Worm (Caenorhabditis elegans) whole organism, mixed stage, embryonic: Measurements from ENCODE around the gene F22H10.11.

Experiments
- M03D4.4 ChIP-seq: sonication (generic microtip); optimal IDR thresholded peaks from 2 replicates; lab custom pipeline; 2017; ENCODE audit warnings: mild to moderate bottlenecking, missing genetic modification characterization, missing compliant biosample characterization
- bed-3 ChIP-seq: fragments of 200-800 bp; sonication (Bioruptor generic); optimal IDR thresholded peaks from 3 replicates; lab custom pipeline; 2018; ENCODE audit warnings: mild to moderate bottlenecking, missing genetic modification characterization, moderate library complexity, missing compliant biosample characterization
- blmp-1 ChIP-seq: fragments of 150-350 bp; optimal IDR thresholded peaks from 2 replicates; lab custom pipeline; 2014; ENCODE audit warnings: missing biosample characterization, missing genetic modification characterization
- ceh-39 ChIP-seq: fragments of 150-350 bp; optimal IDR thresholded peaks from 2 replicates; lab custom pipeline; 2014; ENCODE audit warnings: missing biosample characterization, missing genetic modification characterization
- ceh-43 ChIP-seq: fragments of 200-800 bp; sonication (Bioruptor generic); optimal IDR thresholded peaks from 2 replicates; lab custom pipeline; 2018; ENCODE audit warnings: mild to moderate bottlenecking, missing genetic modification characterization, moderate library complexity, missing compliant biosample characterization
- ceh-83 ChIP-seq: fragments of 200-800 bp; sonication (Bioruptor generic); optimal IDR thresholded peaks from 2 replicates; lab custom pipeline; 2018; ENCODE audit warnings: mild to moderate bottlenecking, missing genetic modification characterization, missing compliant biosample characterization
- ces-1 ChIP-seq: fragments of 150-350 bp; optimal IDR thresholded peaks from 2 replicates; lab custom pipeline; 2014; ENCODE audit warnings: missing biosample characterization, missing genetic modification reagents, missing genetic modification characterization
- cnd-1 ChIP-seq: fragments of 200-800 bp; sonication (Bioruptor generic); optimal IDR thresholded peaks from 2 replicates; lab custom pipeline; 2018; ENCODE audit warnings: mild to moderate bottlenecking, missing genetic modification characterization, missing compliant biosample characterization
- drap-1 ChIP-seq: fragments of 200-800 bp; sonication (Bioruptor generic); optimal IDR thresholded peaks from 3 replicates; lab custom pipeline; 2018; ENCODE audit warnings: mild to moderate bottlenecking, missing genetic modification characterization, missing compliant biosample characterization
- elt-1 ChIP-seq: sonication (generic microtip); optimal IDR thresholded peaks from 2 replicates; lab custom pipeline; 2017; ENCODE audit warnings: missing genetic modification characterization, mild to moderate bottlenecking, missing compliant biosample characterization, antibody characterized with exemption, moderate library complexity, borderline replicate concordance; ENCODE audit not compliant: insufficient read depth
- flh-1 ChIP-seq: fragments of 200-800 bp; sonication (Bioruptor generic); optimal IDR thresholded peaks from 2 replicates; lab custom pipeline; 2018; ENCODE audit warnings: mild to moderate bottlenecking, missing genetic modification characterization, moderate library complexity, missing compliant biosample characterization
- ham-2 ChIP-seq: fragments of 200-800 bp; sonication (Bioruptor generic); optimal IDR thresholded peaks from 2 replicates; lab custom pipeline; 2018; ENCODE audit warnings: mild to moderate bottlenecking, missing genetic modification characterization, missing compliant biosample characterization
- hlh-1 ChIP-seq: fragments of 150-350 bp; optimal IDR thresholded peaks from 2 replicates; lab custom pipeline; 2014; ENCODE audit warnings: missing biosample characterization, missing genetic modification reagents, missing genetic modification characterization
- lin-13 ChIP-seq: fragments of 150-350 bp; optimal IDR thresholded peaks from 2 replicates; lab custom pipeline; 2014; ENCODE audit warnings: missing biosample characterization, missing genetic modification characterization
- lin-32 ChIP-seq: fragments of 200-800 bp; sonication (Bioruptor generic); optimal IDR thresholded peaks from 2 replicates; lab custom pipeline; 2018; ENCODE audit warnings: mild to moderate bottlenecking, missing genetic modification characterization, missing compliant biosample characterization
- lsy-2 ChIP-seq: fragments of 150-350 bp; optimal IDR thresholded peaks from 2 replicates; lab custom pipeline; 2014; ENCODE audit warnings: missing biosample characterization, missing genetic modification characterization
- mab-5 ChIP-seq: fragments of 150-350 bp; optimal IDR thresholded peaks from 2 replicates; lab custom pipeline; 2014; ENCODE audit warnings: missing biosample characterization, missing genetic modification characterization
- mep-1 ChIP-seq: fragments of 150-350 bp; optimal IDR thresholded peaks from 2 replicates; lab custom pipeline; 2017; ENCODE audit warnings: missing biosample characterization, missing genetic modification reagents, missing genetic modification characterization, inconsistent platforms
- mls-2 ChIP-seq: sonication (generic microtip); optimal IDR thresholded peaks from 2 replicates; lab custom pipeline; 2016; ENCODE audit warnings: mild to moderate bottlenecking, missing genetic modification characterization, moderate library complexity, missing compliant biosample characterization
- nhr-2 ChIP-seq: fragments of 150-350 bp; optimal IDR thresholded peaks from 2 replicates; lab custom pipeline; 2014; ENCODE audit warnings: missing biosample characterization, missing genetic modification characterization
- nhr-237 ChIP-seq: fragments of 150-350 bp; optimal IDR thresholded peaks from 2 replicates; lab custom pipeline; 2014; ENCODE audit warnings: missing biosample characterization, missing genetic modification characterization
- nhr-28 ChIP-seq: fragments of 150-350 bp; optimal IDR thresholded peaks from 2 replicates; lab custom pipeline; 2014; ENCODE audit warnings: missing biosample characterization, missing genetic modification characterization
- nhr-76 ChIP-seq: sonication (generic microtip); optimal IDR thresholded peaks from 2 replicates; lab custom pipeline; 2017; ENCODE audit warnings: missing biosample characterization, missing genetic modification characterization
- pha-4 ChIP-seq: fragments of 150-350 bp; optimal IDR thresholded peaks from 2 replicates; lab custom pipeline; 2018; ENCODE audit warnings: missing biosample characterization, missing genetic modification reagents, missing genetic modification characterization
- sem-2 ChIP-seq: fragments of 200-800 bp; sonication (Bioruptor generic); optimal IDR thresholded peaks from 2 replicates; lab custom pipeline; 2018; ENCODE audit warnings: mild to moderate bottlenecking, missing genetic modification characterization, missing compliant biosample characterization
- snpc-4 ChIP-seq: fragments of 150-350 bp; optimal IDR thresholded peaks from 2 replicates; lab custom pipeline; 2014; ENCODE audit warnings: missing biosample characterization, missing genetic modification characterization
- tbx-8 ChIP-seq: fragments of 200-800 bp; sonication (Bioruptor generic); optimal IDR thresholded peaks from 2 replicates; lab custom pipeline; 2018; ENCODE audit warnings: mild to moderate bottlenecking, missing genetic modification characterization, moderate library complexity, missing compliant biosample characterization
- unc-120 ChIP-seq: sonication (generic microtip); optimal IDR thresholded peaks from 2 replicates; lab custom pipeline; 2017; ENCODE audit warnings: missing genetic modification characterization, missing compliant biosample characterization; ENCODE audit not compliant: poor library complexity, severe bottlenecking
- unc-39 ChIP-seq: fragments of 150-350 bp; optimal IDR thresholded peaks from 2 replicates; lab custom pipeline; 2014; ENCODE audit warnings: missing biosample characterization, missing genetic modification characterization
- unc-62 ChIP-seq: fragments of 150-350 bp; optimal IDR thresholded peaks from 2 replicates; lab custom pipeline; 2014; ENCODE audit warnings: missing biosample characterization, missing genetic modification reagents, missing genetic modification characterization
- ztf-11 ChIP-seq: fragments of 150-350 bp; optimal IDR thresholded peaks from 2 replicates; lab custom pipeline; 2014; ENCODE audit warnings: missing biosample characterization, missing genetic modification characterization

Gene F22H10.11

DNA sequence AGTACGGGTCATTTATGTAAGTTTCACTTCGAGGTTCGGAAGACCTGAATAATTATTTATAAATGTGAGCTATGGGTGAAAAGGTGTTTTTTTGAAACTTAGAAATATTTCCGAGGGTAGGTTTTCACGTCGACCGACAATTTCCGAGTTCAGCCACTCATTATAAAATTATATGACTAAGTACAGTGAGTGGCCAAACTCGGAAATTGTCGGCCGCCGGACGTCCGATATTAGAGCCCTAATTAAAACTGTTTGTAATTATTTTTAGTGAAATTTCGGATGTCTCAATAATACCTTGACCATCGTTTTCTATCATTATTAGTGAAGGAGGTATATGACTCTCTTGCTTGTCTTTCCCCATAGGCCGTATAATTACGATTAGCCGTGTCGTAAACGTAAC, 20.3 kb downstream of the F22H10.11 start:
- TF ChIP-seq hlh-1 (tag; lab: Kevin White, UChicago) (no peak), elt-1 (tag; lab: Kevin White, UChicago) (no peak), ceh-43 (GFP tag; lab: Kevin White, UChicago) (no peak), M03D4.4 (tag; lab: Kevin White, UChicago) (no peak), lin-13 (no peak), nhr-237 (no peak)
- TF ChIP-seq, all 35 proteins: peak for 0

DNA sequence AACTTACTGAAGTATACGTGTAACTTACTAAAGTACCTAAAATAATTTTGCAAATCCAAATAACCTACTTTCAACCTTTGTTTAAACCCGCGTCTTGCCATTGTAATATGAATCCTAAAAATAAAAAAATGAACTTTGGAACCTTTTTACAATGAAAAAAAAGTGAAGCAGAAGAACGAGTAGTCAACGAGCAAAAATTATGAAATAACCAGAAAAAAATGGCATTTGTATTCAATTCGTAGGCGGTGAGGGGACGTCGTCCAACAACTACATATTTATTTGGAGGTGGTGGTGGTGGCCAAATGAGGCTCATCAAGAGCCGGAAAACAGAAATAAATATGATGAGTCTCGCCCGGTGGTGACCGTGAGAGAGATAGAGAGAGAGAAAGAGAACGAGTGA, 25.1 kb downstream of the F22H10.11 start, which contains the start of gene F43B10.1:
TSS of gene F43B10.1 (minus strand) at position 101 of the 400 bp plus-strand sequence.
- TF ChIP-seq unc-120 (no peak), bed-3 (no peak), mep-1 (tag; lab: Kevin White, UChicago) (no peak), hlh-1 (tag; lab: Kevin White, UChicago) (no peak), nhr-28 (tag; lab: Kevin White, UChicago) (no peak), nhr-2 (tag; lab: Kevin White, UChicago) (no peak), ztf-11 (tag; lab: Kevin White, UChicago) (no peak)
- TF ChIP-seq, all 35 proteins: peak for 0

ce11 chrX:16660268-16660667, 27.6 kb downstream of the F22H10.11 start:
- TF ChIP-seq cnd-1 (tag; lab: Kevin White, UChicago) (no peak), nhr-28 (tag; lab: Kevin White, UChicago) (no peak), sem-2 (GFP tag; lab: Kevin White, UChicago) (no peak), ztf-11 (tag; lab: Kevin White, UChicago) (no peak), nhr-76 (tag; lab: Kevin White, UChicago) (no peak), ces-1 (GFP tag; lab: Kevin White, UChicago) (peak; percentile 60), tbx-8 (GFP tag; lab: Kevin White, UChicago) (no peak)
- TF ChIP-seq, all 35 proteins: peak for 1

DNA sequence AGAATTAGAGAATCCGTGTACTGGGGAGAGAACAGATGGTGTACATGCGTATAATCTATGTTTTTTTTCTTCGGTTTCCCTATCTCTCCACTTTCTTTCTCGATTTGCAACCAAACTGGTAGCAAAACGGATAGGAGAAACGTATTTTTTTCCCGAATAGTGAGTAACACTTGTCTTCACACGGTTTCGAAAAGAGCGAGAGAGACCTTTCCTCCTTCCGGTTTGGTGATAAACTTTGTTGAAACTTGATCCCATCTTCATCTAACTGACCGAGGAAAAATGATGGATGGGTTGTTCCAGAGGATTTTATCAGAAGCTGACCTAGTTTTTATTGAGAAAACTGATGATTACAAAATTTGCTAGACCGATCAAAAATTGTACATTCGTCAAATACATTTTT, 29.5 kb downstream of the F22H10.11 start:
- TF ChIP-seq lsy-2 (no peak), nhr-28 (tag; lab: Kevin White, UChicago) (no peak), ces-1 (GFP tag; lab: Kevin White, UChicago) (no peak), ztf-11 (tag; lab: Kevin White, UChicago) (no peak), M03D4.4 (tag; lab: Kevin White, UChicago) (no peak), ceh-83 (GFP tag; lab: Kevin White, UChicago) (no peak), nhr-76 (tag; lab: Kevin White, UChicago) (no peak), tbx-8 (GFP tag; lab: Kevin White, UChicago) (no peak), mab-5 (tag; lab: Kevin White, UChicago) (no peak), blmp-1 (tag; lab: Kevin White, UChicago) (no peak), ham-2 (GFP tag; lab: Kevin White, UChicago) (no peak), unc-120 (no peak), elt-1 (tag; lab: Kevin White, UChicago) (no peak), cnd-1 (tag; lab: Kevin White, UChicago) (no peak), unc-39 (tag; lab: Kevin White, UChicago) (no peak), nhr-2 (tag; lab: Kevin White, UChicago) (no peak), snpc-4 (no peak), ceh-43 (GFP tag; lab: Kevin White, UChicago) (no peak), sem-2 (GFP tag; lab: Kevin White, UChicago) (no peak), nhr-237 (no peak)
- TF ChIP-seq, all 35 proteins: peak for 0

ce11 chrX:16655283-16655682, 32.6 kb downstream of the F22H10.11 start:
- no peak for TF ChIP-seq mep-1 (tag; lab: Kevin White, UChicago)
- TF ChIP-seq lin-32: no peak
- TF ChIP-seq unc-120: peak; percentile 69
- TF ChIP-seq tbx-8 (GFP tag; lab: Kevin White, UChicago): no peak
- no peak for TF ChIP-seq ceh-39 (tag; lab: Kevin White, UChicago)
- no peak for TF ChIP-seq flh-1 (GFP tag; lab: Kevin White, UChicago)
- TF ChIP-seq pha-4 (tag; lab: Kevin White, UChicago): no peak
- no peak for TF ChIP-seq mls-2 (tag; lab: Kevin White, UChicago)
- TF ChIP-seq hlh-1 (tag; lab: Kevin White, UChicago): peak; percentile 95
- TF ChIP-seq unc-62 (GFP tag; lab: Kevin White, UChicago): peak; percentile 50
- no peak for TF ChIP-seq ceh-83 (GFP tag; lab: Kevin White, UChicago)
- no peak for TF ChIP-seq M03D4.4 (tag; lab: Kevin White, UChicago)
- TF ChIP-seq nhr-76 (tag; lab: Kevin White, UChicago): no peak
- TF ChIP-seq unc-39 (tag; lab: Kevin White, UChicago): no peak
- TF ChIP-seq bed-3: no peak
- TF ChIP-seq drap-1 (GFP tag; lab: Kevin White, UChicago): no peak
